Worm (Caenorhabditis elegans) whole organism, L2 larva: ENCODE data around the gene rund-1.
A peak's percentile ranks its signal among the peaks of the same experiment; 100 is the strongest.

ENCODE experiments used
- C34F6.9 ChIP-seq: fragments of 150-350 bp; optimal IDR thresholded peaks from 2 replicates; lab custom pipeline; 2014; ENCODE audit warnings: missing biosample characterization, missing genetic modification characterization
- R02D3.7 ChIP-seq: fragments of 150-350 bp; optimal IDR thresholded peaks from 2 replicates; lab custom pipeline; 2014; ENCODE audit warnings: missing biosample characterization, missing genetic modification characterization
- Y55F3AM.14 ChIP-seq: fragments of 200-800 bp; sonication (Bioruptor generic); optimal IDR thresholded peaks from 2 replicates; lab custom pipeline; 2018; ENCODE audit warnings: mild to moderate bottlenecking, missing genetic modification characterization, missing compliant biosample characterization
- alr-1 ChIP-seq: fragments of 150-350 bp; optimal IDR thresholded peaks from 2 replicates; lab custom pipeline; 2014; ENCODE audit warnings: missing biosample characterization, missing genetic modification characterization
- ama-1 ChIP-seq: fragments of 150-350 bp; optimal IDR thresholded peaks from 2 replicates; lab custom pipeline; 2018; ENCODE audit warnings: inconsistent platforms
- blmp-1 ChIP-seq: sonication (generic microtip); optimal IDR thresholded peaks from 2 replicates; lab custom pipeline; 2017; ENCODE audit warnings: missing genetic modification characterization, mild to moderate bottlenecking, missing compliant biosample characterization, antibody characterized with exemption, moderate library complexity; ENCODE audit not compliant: insufficient read depth
- ceh-16 ChIP-seq: fragments of 150-350 bp; optimal IDR thresholded peaks from 2 replicates; lab custom pipeline; 2014; ENCODE audit warnings: missing biosample characterization, missing genetic modification characterization
- ceh-82 ChIP-seq: fragments of 150-350 bp; optimal IDR thresholded peaks from 2 replicates; lab custom pipeline; 2014; ENCODE audit warnings: missing biosample characterization, missing genetic modification characterization
- crh-2 ChIP-seq: sonication (generic microtip); optimal IDR thresholded peaks from 2 replicates; lab custom pipeline; 2017; ENCODE audit warnings: missing biosample characterization, missing genetic modification characterization
- dmd-4 ChIP-seq: sonication (generic microtip); optimal IDR thresholded peaks from 2 replicates; lab custom pipeline; 2017; ENCODE audit warnings: missing biosample characterization, missing genetic modification characterization
- elt-1 ChIP-seq: fragments of 150-350 bp; optimal IDR thresholded peaks from 2 replicates; lab custom pipeline; 2014; ENCODE audit warnings: missing biosample characterization, missing genetic modification characterization
- fos-1 ChIP-seq: fragments of 150-350 bp; optimal IDR thresholded peaks from 2 replicates; lab custom pipeline; 2014; ENCODE audit warnings: missing biosample characterization, missing genetic modification characterization
- gmeb-1 ChIP-seq: fragments of 150-350 bp; optimal IDR thresholded peaks from 2 replicates; lab custom pipeline; 2014; ENCODE audit warnings: missing biosample characterization, missing genetic modification characterization
- lin-13 ChIP-seq: fragments of 150-350 bp; optimal IDR thresholded peaks from 2 replicates; lab custom pipeline; 2014; ENCODE audit warnings: missing biosample characterization, missing genetic modification reagents, missing genetic modification characterization
- lin-39 ChIP-seq: fragments of 150-350 bp; optimal IDR thresholded peaks from 2 replicates; lab custom pipeline; 2014; ENCODE audit warnings: missing biosample characterization, missing genetic modification reagents, missing genetic modification characterization
- lsy-2 ChIP-seq, 2 experiments: fragments of 150-350 bp in 1 of 2; sonication (generic microtip) in 1 of 2; optimal IDR thresholded peaks; 2 replicates each; lab custom pipeline; 2014 to 2017; ENCODE audit warnings: missing biosample characterization in 2 of 2, missing genetic modification characterization in 2 of 2
- mbf-1 ChIP-seq: sonication (generic microtip); optimal IDR thresholded peaks from 2 replicates; lab custom pipeline; 2017; ENCODE audit warnings: missing biosample characterization, missing genetic modification characterization
- nhr-10 ChIP-seq: sonication (generic microtip); optimal IDR thresholded peaks from 2 replicates; lab custom pipeline; 2017; ENCODE audit warnings: missing biosample characterization, missing genetic modification characterization
- nhr-11 ChIP-seq: fragments of 150-350 bp; optimal IDR thresholded peaks from 2 replicates; lab custom pipeline; 2014; ENCODE audit warnings: missing biosample characterization, missing genetic modification characterization
- nhr-12 ChIP-seq: fragments of 150-350 bp; optimal IDR thresholded peaks from 2 replicates; lab custom pipeline; 2014; ENCODE audit warnings: missing biosample characterization, missing genetic modification characterization
- nhr-21 ChIP-seq: fragments of 150-350 bp; optimal IDR thresholded peaks from 2 replicates; lab custom pipeline; 2014; ENCODE audit warnings: missing biosample characterization, missing genetic modification characterization
- nhr-237 ChIP-seq: fragments of 150-350 bp; optimal IDR thresholded peaks from 2 replicates; lab custom pipeline; 2014; ENCODE audit warnings: missing biosample characterization, missing genetic modification characterization
- nhr-77 ChIP-seq: fragments of 150-350 bp; optimal IDR thresholded peaks from 2 replicates; lab custom pipeline; 2014; ENCODE audit warnings: missing biosample characterization, missing genetic modification characterization
- peb-1 ChIP-seq: fragments of 150-350 bp; optimal IDR thresholded peaks from 2 replicates; lab custom pipeline; 2014; ENCODE audit warnings: missing biosample characterization, missing genetic modification characterization
- sem-4 ChIP-seq: fragments of 150-350 bp; optimal IDR thresholded peaks from 2 replicates; lab custom pipeline; 2014; ENCODE audit warnings: missing biosample characterization, missing genetic modification reagents, missing genetic modification characterization
- skn-1 ChIP-seq: sonication (generic microtip); optimal IDR thresholded peaks from 2 replicates; lab custom pipeline; 2017; ENCODE audit warnings: missing biosample characterization, missing genetic modification characterization
- sma-3 ChIP-seq: sonication (generic microtip); optimal IDR thresholded peaks from 2 replicates; lab custom pipeline; 2016; ENCODE audit warnings: missing genetic modification reagents, missing genetic modification characterization, missing compliant biosample characterization
- sma-9 ChIP-seq, 2 experiments: fragments of 150-350 bp in 1 of 2; sonication (generic microtip) in 1 of 2; optimal IDR thresholded peaks; 2 replicates each; lab custom pipeline; 2014 to 2016; ENCODE audit warnings: missing genetic modification characterization in 2 of 2, mild to moderate bottlenecking in 1 of 2, missing biosample characterization in 1 of 2, missing compliant biosample characterization in 1 of 2, missing genetic modification reagents in 1 of 2, moderate library complexity in 1 of 2
- snpc-4 ChIP-seq: fragments of 150-350 bp; optimal IDR thresholded peaks from 2 replicates; lab custom pipeline; 2014; ENCODE audit warnings: missing biosample characterization, missing genetic modification characterization
- unc-39 ChIP-seq: fragments of 150-350 bp; optimal IDR thresholded peaks from 2 replicates; lab custom pipeline; 2014; ENCODE audit warnings: missing biosample characterization, missing genetic modification characterization
- unc-55 ChIP-seq: fragments of 150-350 bp; sonication (generic microtip); optimal IDR thresholded peaks from 3 replicates; lab custom pipeline; 2014; ENCODE audit warnings: missing biosample characterization, missing genetic modification reagents, missing genetic modification characterization
- unc-62 ChIP-seq: fragments of 150-350 bp; optimal IDR thresholded peaks from 2 replicates; lab custom pipeline; 2014; ENCODE audit warnings: missing biosample characterization, missing genetic modification reagents, missing genetic modification characterization
- ztf-11 ChIP-seq: sonication (generic microtip); optimal IDR thresholded peaks from 2 replicates; lab custom pipeline; 2017; ENCODE audit warnings: missing biosample characterization, missing genetic modification characterization

rund-1 gene

ce11 chrX:671807-672206 is 10.2 kb upstream of the rund-1 start, which contains the start of gene lgc-32:
TSS of gene lgc-32 (plus strand) at chrX:672107.
- TF ChIP-seq unc-62: no peak
- TF ChIP-seq R02D3.7 (tag; lab: Kevin White, UChicago): no peak
- no peak for TF ChIP-seq ceh-82 (tag; lab: Kevin White, UChicago)
- TF ChIP-seq ztf-11 (tag; lab: Kevin White, UChicago): no peak
- no peak for TF ChIP-seq mbf-1
- no peak for TF ChIP-seq nhr-237
- TF ChIP-seq blmp-1: no peak
- TF ChIP-seq snpc-4: no peak
- no peak for TF ChIP-seq peb-1
- TF ChIP-seq nhr-12: no peak
- no peak for TF ChIP-seq unc-55 (GFP tag; lab: Kevin White, UChicago)
- TF ChIP-seq sma-3 (GFP tag; lab: Kevin White, UChicago): no peak
- no peak for TF ChIP-seq ceh-16
- no peak for TF ChIP-seq unc-39 (tag; lab: Kevin White, UChicago)

- peak; percentile 54 for TF ChIP-seq fos-1 (tag; lab: Kevin White, UChicago)
- TF ChIP-seq ama-1 (lab: Kevin White, UChicago): no peak
These were observed 9.0 kb upstream of the rund-1 start, which contains the start of gene T19D7.6 for ce11 chrX:670603-671002. TSS of gene T19D7.6 (minus strand) at chrX:670800.

DNA sequence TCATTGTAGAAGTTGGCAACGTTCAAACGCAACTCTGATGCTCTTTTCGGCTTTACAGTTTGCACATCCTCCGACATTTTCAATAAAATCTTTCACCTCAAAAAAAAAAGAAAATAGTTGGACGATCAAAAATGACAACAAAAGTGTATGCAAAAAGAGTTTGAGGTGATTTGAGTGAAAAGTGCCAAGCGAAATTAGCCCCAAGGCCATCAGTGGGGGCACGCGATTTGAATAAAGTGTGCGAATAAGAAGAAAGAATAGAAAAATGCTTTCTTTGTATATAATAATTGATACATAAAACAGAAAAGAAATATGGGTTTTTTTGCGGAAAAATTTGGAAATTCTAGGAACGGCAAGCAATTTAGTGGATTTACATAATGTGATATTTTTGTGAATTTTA is 4.5 kb upstream of the rund-1 start, which contains the start of gene T19D7.5:
Gene T19D7.5 (minus strand): TSS at position 101 of the 400 bp plus-strand sequence.
- TF ChIP-seq lsy-2 (tag; optimal IDR thresholded peaks at IDR 0.05; lab: Kevin White, UChicago): no peak
- no peak for TF ChIP-seq sma-3 (GFP tag; lab: Kevin White, UChicago)

DNA sequence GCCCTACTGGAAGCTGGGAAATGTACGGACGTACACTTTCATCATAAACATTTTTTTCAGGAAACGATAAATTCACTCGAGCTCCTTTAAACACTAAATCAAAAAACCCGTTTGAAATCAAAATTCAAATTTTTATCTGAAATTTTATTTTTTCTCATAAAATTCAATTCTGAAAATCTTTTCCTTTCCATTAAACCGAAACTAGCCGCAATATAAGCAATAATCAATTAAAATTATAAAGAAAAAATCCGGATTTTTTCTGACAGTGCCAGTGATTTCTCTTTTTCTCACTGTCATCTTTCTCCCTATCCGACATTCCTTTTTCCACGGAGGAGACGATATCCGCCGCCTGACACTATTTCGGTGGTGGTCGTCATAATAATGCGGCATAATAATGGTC is 5.7 kb downstream of the rund-1 start, which contains the start of gene lpr-7:
Gene lpr-7 (plus strand): TSS at position 301 of the 400 bp plus-strand sequence.
- TF ChIP-seq elt-1 (tag; lab: Kevin White, UChicago): no peak
- TF ChIP-seq ceh-82 (tag; lab: Kevin White, UChicago): no peak
- no peak for TF ChIP-seq Y55F3AM.14 (GFP tag; lab: Kevin White, UChicago)
- no peak for TF ChIP-seq crh-2 (tag; lab: Kevin White, UChicago)
- no peak for TF ChIP-seq fos-1 (tag; lab: Kevin White, UChicago)

DNA sequence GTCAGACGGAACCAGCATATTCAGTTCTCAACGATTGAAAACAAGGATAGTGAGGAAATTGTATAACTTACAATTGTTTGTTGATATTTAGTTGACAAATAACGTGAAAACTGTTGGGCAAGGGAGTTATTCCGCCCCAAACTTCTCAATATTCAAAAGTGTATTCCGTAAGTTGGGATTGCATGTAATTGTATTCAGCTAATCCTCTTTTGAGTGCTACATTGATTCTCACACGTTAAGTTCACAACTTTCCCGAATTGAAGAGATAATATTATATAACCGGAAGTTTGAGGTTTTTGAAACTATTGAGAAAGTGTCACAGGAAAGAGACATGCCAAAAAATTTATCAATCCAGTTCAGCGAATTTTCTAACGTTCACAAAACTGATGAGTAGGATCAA is 6.8 kb downstream of the rund-1 start, which contains the start of gene ifc-2:
Gene ifc-2 (minus strand): TSS at position 101 of the 400 bp plus-strand sequence.
- TF ChIP-seq nhr-10: no peak
- no peak for TF ChIP-seq nhr-21 (tag; lab: Kevin White, UChicago)
- no peak for TF ChIP-seq sma-3 (GFP tag; lab: Kevin White, UChicago)
- no peak for TF ChIP-seq sma-9 (GFP tag; optimal IDR thresholded peaks at IDR 0.05; lab: Kevin White, UChicago)
- TF ChIP-seq sma-9 (tag; optimal IDR thresholded peaks at IDR 0.05; lab: Kevin White, UChicago): no peak
- no peak for TF ChIP-seq C34F6.9 (tag; lab: Kevin White, UChicago)
- no peak for TF ChIP-seq nhr-11 (tag; lab: Kevin White, UChicago)
- TF ChIP-seq unc-39 (tag; lab: Kevin White, UChicago): no peak
- no peak for TF ChIP-seq alr-1
- no peak for TF ChIP-seq dmd-4 (tag; lab: Kevin White, UChicago)
- no peak for TF ChIP-seq blmp-1
- no peak for TF ChIP-seq elt-1 (tag; lab: Kevin White, UChicago)
- TF ChIP-seq nhr-77 (tag; lab: Kevin White, UChicago): no peak
- no peak for TF ChIP-seq mbf-1
- no peak for TF ChIP-seq sem-4 (tag; lab: Kevin White, UChicago)
- no peak for TF ChIP-seq lin-13 (GFP tag; lab: Kevin White, UChicago)

ce11 chrX:651616-652015 is 10.0 kb downstream of the rund-1 start:
- TF ChIP-seq fos-1 (tag; lab: Kevin White, UChicago): peak; percentile 68
- no peak for TF ChIP-seq skn-1 (tag; lab: Kevin White, UChicago)
- TF ChIP-seq nhr-12: no peak
- TF ChIP-seq sma-9 (GFP tag; optimal IDR thresholded peaks at IDR 0.05; lab: Kevin White, UChicago): peak; percentile 40
- TF ChIP-seq sma-9 (tag; optimal IDR thresholded peaks at IDR 0.05; lab: Kevin White, UChicago): no peak
- peak; percentile 19 for TF ChIP-seq gmeb-1
- TF ChIP-seq crh-2 (tag; lab: Kevin White, UChicago): peak; percentile 18
- TF ChIP-seq lin-39 (tag; lab: Kevin White, UChicago): no peak
- no peak for TF ChIP-seq C34F6.9 (tag; lab: Kevin White, UChicago)
- TF ChIP-seq unc-55 (GFP tag; lab: Kevin White, UChicago): no peak
